Fruit fly (Drosophila melanogaster) whole organism, embryonic: ENCODE measurements around the gene CG13671.

Experiments used
- CG10209 ChIP-seq: fragments of 200-800 bp; sonication (Bioruptor generic); optimal IDR thresholded peaks from 3 replicates; lab custom pipeline; 2017; ENCODE audit warnings: missing biosample characterization, mild to moderate bottlenecking, missing genetic modification characterization, missing genetic modification reagents
- CG10321 ChIP-seq: fragments of 200-800 bp; sonication (Bioruptor generic); IDR thresholded peaks from 2 replicates; pipeline ENCODE4 v1.3.6; 2022; ENCODE audit warnings: missing biosample characterization, missing genetic modification characterization
- CG10565 ChIP-seq: fragments of 200-800 bp; sonication (Bioruptor generic); optimal IDR thresholded peaks from 3 replicates; lab custom pipeline; 2016; ENCODE audit warnings: missing biosample characterization, mild to moderate bottlenecking, missing genetic modification characterization
- CG11696 ChIP-seq: fragments of 200-800 bp; sonication (Bioruptor generic); IDR thresholded peaks from 2 replicates; pipeline ENCODE4 v1.3.6; 2022; ENCODE audit warnings: missing biosample characterization, missing genetic modification characterization
- CG12104 ChIP-seq: fragments of 200-800 bp; sonication (Bioruptor generic); optimal IDR thresholded peaks from 3 replicates; lab custom pipeline; 2016; ENCODE audit warnings: missing biosample characterization, missing genetic modification characterization
- CG12659 ChIP-seq: fragments of 200-800 bp; sonication (Bioruptor generic); optimal IDR thresholded peaks from 3 replicates; lab custom pipeline; 2017; ENCODE audit warnings: mild to moderate bottlenecking, missing biosample characterization, missing genetic modification reagents, missing genetic modification characterization
- CG13296 ChIP-seq: fragments of 200-800 bp; sonication (Bioruptor generic); optimal IDR thresholded peaks from 3 replicates; lab custom pipeline; 2018; ENCODE audit warnings: missing biosample characterization, mild to moderate bottlenecking, missing genetic modification characterization
- CG16779 ChIP-seq: fragments of 200-800 bp; sonication (Bioruptor generic); IDR thresholded peaks from 2 replicates; pipeline ENCODE4 v1.3.6; 2022; ENCODE audit warnings: missing biosample characterization, missing genetic modification characterization
- CG17359 ChIP-seq: fragments of 200-800 bp; sonication (Bioruptor generic); optimal IDR thresholded peaks from 3 replicates; lab custom pipeline; 2018; ENCODE audit warnings: missing biosample characterization, mild to moderate bottlenecking, missing genetic modification characterization, moderate library complexity
- CG17385 ChIP-seq: fragments of 200-800 bp; sonication (Bioruptor generic); optimal IDR thresholded peaks from 3 replicates; lab custom pipeline; 2018; ENCODE audit warnings: missing biosample characterization, mild to moderate bottlenecking, missing genetic modification characterization
- CG2712 ChIP-seq: fragments of 200-800 bp; optimal IDR thresholded peaks from 3 replicates; lab custom pipeline; 2019; ENCODE audit warnings: missing biosample characterization, mild to moderate bottlenecking, missing genetic modification characterization, moderate library complexity
- CG31224 ChIP-seq: fragments of 200-800 bp; sonication (Bioruptor generic); IDR thresholded peaks from 2 replicates; pipeline ENCODE4 v1.3.6; 2022; ENCODE audit warnings: missing biosample characterization, missing genetic modification characterization
- CG7786 ChIP-seq: fragments of 200-800 bp; sonication (Bioruptor generic); optimal IDR thresholded peaks from 2 replicates; lab custom pipeline; 2016; ENCODE audit warnings: missing biosample characterization, missing genetic modification characterization
- CG7987 ChIP-seq: fragments of 200-800 bp; sonication (Bioruptor generic); optimal IDR thresholded peaks from 2 replicates; lab custom pipeline; 2018; ENCODE audit warnings: missing biosample characterization, mild to moderate bottlenecking, missing genetic modification characterization, moderate library complexity
- CrebB ChIP-seq: fragments of 200-800 bp; sonication (Bioruptor generic); optimal IDR thresholded peaks from 3 replicates; lab custom pipeline; 2018; ENCODE audit warnings: missing biosample characterization, mild to moderate bottlenecking, missing genetic modification characterization
- Dbx ChIP-seq: fragments of 200-800 bp; sonication (Bioruptor generic); IDR thresholded peaks from 3 replicates; pipeline ENCODE4 v1.3.6; 2022; ENCODE audit warnings: missing biosample characterization, missing genetic modification characterization
- Ets97D ChIP-seq: fragments of 200-800 bp; sonication (Bioruptor generic); optimal IDR thresholded peaks from 3 replicates; lab custom pipeline; 2016; ENCODE audit warnings: missing biosample characterization, missing genetic modification characterization
- HmgD ChIP-seq: fragments of 200-800 bp; sonication (Bioruptor generic); optimal IDR thresholded peaks from 3 replicates; lab custom pipeline; 2016; ENCODE audit warnings: missing biosample characterization, missing genetic modification characterization
- Lhr ChIP-seq: fragments of 200-800 bp; sonication (Bioruptor generic); optimal IDR thresholded peaks from 3 replicates; lab custom pipeline; 2017; ENCODE audit warnings: mild to moderate bottlenecking, missing biosample characterization, missing genetic modification reagents, missing genetic modification characterization
- Mes4 ChIP-seq: fragments of 200-800 bp; sonication (Bioruptor generic); optimal IDR thresholded peaks from 2 replicates; lab custom pipeline; 2016; ENCODE audit warnings: missing biosample characterization, missing genetic modification characterization
- NC2β ChIP-seq: fragments of 200-800 bp; sonication (Bioruptor generic); optimal IDR thresholded peaks from 2 replicates; lab custom pipeline; 2016; ENCODE audit warnings: missing biosample characterization, missing genetic modification characterization
- NFAT ChIP-seq: fragments of 200-800 bp; sonication (Bioruptor generic); IDR thresholded peaks from 2 replicates; pipeline ENCODE4 v1.3.6; 2022; ENCODE audit warnings: missing biosample characterization, missing genetic modification characterization
- Optix ChIP-seq: fragments of 200-800 bp; sonication (Bioruptor generic); IDR thresholded peaks from 3 replicates; pipeline ENCODE4 v1.3.6; 2022; ENCODE audit warnings: missing biosample characterization, missing genetic modification characterization
- Sin3A ChIP-seq: fragments of >200 bp; optimal IDR thresholded peaks from 2 replicates; lab custom pipeline; 2018
- Spps ChIP-seq: fragments of 200-800 bp; sonication (Bioruptor generic); optimal IDR thresholded peaks from 2 replicates; lab custom pipeline; 2018; ENCODE audit warnings: missing biosample characterization, mild to moderate bottlenecking, missing genetic modification characterization
- Sry-β ChIP-seq: fragments of 200-800 bp; sonication (Bioruptor generic); optimal IDR thresholded peaks from 2 replicates; lab custom pipeline; 2018; ENCODE audit warnings: missing biosample characterization, mild to moderate bottlenecking, missing genetic modification characterization, moderate library complexity
- TFAM ChIP-seq: fragments of 200-800 bp; sonication (Bioruptor generic); optimal IDR thresholded peaks from 2 replicates; lab custom pipeline; 2017; ENCODE audit warnings: missing biosample characterization, missing genetic modification characterization, inconsistent platforms
- Taf1 ChIP-seq: fragments of 200-800 bp; sonication (Bioruptor generic); IDR thresholded peaks from 2 replicates; pipeline ENCODE4 v1.3.6; 2022; ENCODE audit warnings: missing biosample characterization, missing genetic modification characterization
- amos ChIP-seq: fragments of 200-800 bp; sonication (Bioruptor generic); IDR thresholded peaks from 2 replicates; pipeline ENCODE4 v1.3.6; 2022; ENCODE audit warnings: missing biosample characterization, missing genetic modification characterization; ENCODE audit not compliant: partially characterized antibody
- chn ChIP-seq: fragments of 200-800 bp; sonication (Bioruptor generic); optimal IDR thresholded peaks from 2 replicates; lab custom pipeline; 2016; ENCODE audit warnings: missing biosample characterization, missing genetic modification characterization
- corto ChIP-seq: fragments of 200-800 bp; sonication (Bioruptor generic); optimal IDR thresholded peaks from 2 replicates; lab custom pipeline; 2016; ENCODE audit warnings: missing biosample characterization, mild to moderate bottlenecking, missing genetic modification characterization, moderate library complexity
- crc ChIP-seq: fragments of 200-800 bp; sonication (Bioruptor generic); optimal IDR thresholded peaks from 2 replicates; lab custom pipeline; 2016; ENCODE audit warnings: missing biosample characterization, missing genetic modification characterization
- dimm ChIP-seq: fragments of 200-800 bp; sonication (Bioruptor generic); IDR thresholded peaks from 2 replicates; pipeline ENCODE4 v1.3.6; 2022; ENCODE audit warnings: missing biosample characterization, missing genetic modification characterization
- dmrt99B ChIP-seq: fragments of 200-800 bp; sonication (Bioruptor generic); optimal IDR thresholded peaks from 2 replicates; lab custom pipeline; 2018; ENCODE audit warnings: missing biosample characterization, mild to moderate bottlenecking, missing genetic modification characterization, moderate library complexity
- kay ChIP-seq: fragments of 200-800 bp; sonication (Bioruptor generic); optimal IDR thresholded peaks from 2 replicates; lab custom pipeline; 2016; ENCODE audit warnings: missing biosample characterization, missing genetic modification characterization
- lbe ChIP-seq: fragments of 200-800 bp; sonication (Bioruptor generic); optimal IDR thresholded peaks from 2 replicates; lab custom pipeline; 2016; ENCODE audit warnings: missing biosample characterization, mild to moderate bottlenecking, missing genetic modification characterization
- nmo ChIP-seq: fragments of 200-800 bp; sonication (Bioruptor generic); optimal IDR thresholded peaks from 2 replicates; lab custom pipeline; 2018; ENCODE audit warnings: missing biosample characterization, mild to moderate bottlenecking, missing genetic modification characterization, moderate library complexity
- pfk ChIP-seq: fragments of 200-800 bp; sonication (Bioruptor generic); optimal IDR thresholded peaks from 2 replicates; lab custom pipeline; 2018; ENCODE audit warnings: missing biosample characterization, mild to moderate bottlenecking, missing genetic modification characterization, moderate library complexity
- psq ChIP-seq: fragments of 200-800 bp; sonication (Bioruptor generic); optimal IDR thresholded peaks from 2 replicates; lab custom pipeline; 2017; ENCODE audit warnings: missing biosample characterization, missing genetic modification characterization
- run ChIP-seq: fragments of 200-800 bp; sonication (Bioruptor generic); optimal IDR thresholded peaks from 3 replicates; lab custom pipeline; 2018; ENCODE audit warnings: missing biosample characterization, mild to moderate bottlenecking, missing genetic modification characterization
- sc ChIP-seq, 3 experiments: fragments of >200 bp in 2 of 3; fragments of 200-800 bp in 1 of 3; sonication (Bioruptor generic) in 1 of 3; optimal IDR thresholded peaks; 2 replicates in 2 of 3; 3 replicates in 1 of 3; lab custom pipeline; 2017; ENCODE audit warnings: mild to moderate bottlenecking in 1 of 3, missing biosample characterization in 1 of 3, missing genetic modification characterization in 1 of 3, missing genetic modification reagents in 1 of 3
- sens ChIP-seq: fragments of 200-800 bp; sonication (Bioruptor generic); peaks from one replicate; lab custom pipeline; 2016; ENCODE audit warnings: missing biosample characterization, missing genetic modification characterization
- sens-2 ChIP-seq: fragments of 200-800 bp; sonication (Bioruptor generic); IDR thresholded peaks from 2 replicates; pipeline ENCODE4 v1.3.6; 2022; ENCODE audit warnings: missing biosample characterization, missing genetic modification characterization
- sna ChIP-seq: fragments of 200-800 bp; sonication (Bioruptor generic); IDR thresholded peaks from 2 replicates; pipeline ENCODE4 v1.3.6; 2022; ENCODE audit warnings: missing biosample characterization, missing genetic modification characterization; ENCODE audit not compliant: partially characterized antibody
- stwl ChIP-seq: fragments of 200-800 bp; sonication (Bioruptor generic); optimal IDR thresholded peaks from 3 replicates; lab custom pipeline; 2018; ENCODE audit warnings: missing biosample characterization, mild to moderate bottlenecking, missing genetic modification characterization, moderate library complexity
- ttk ChIP-seq: fragments of 200-800 bp; sonication (Bioruptor generic); IDR thresholded peaks from 2 replicates; pipeline ENCODE4 v2.1.2; 2022; ENCODE audit warnings: missing biosample characterization, missing genetic modification characterization
- tx ChIP-seq: fragments of 200-800 bp; sonication (Bioruptor generic); optimal IDR thresholded peaks from 2 replicates; lab custom pipeline; 2016; ENCODE audit warnings: missing biosample characterization, missing genetic modification characterization
- usp ChIP-seq: fragments of >200 bp; optimal IDR thresholded peaks from 2 replicates; lab custom pipeline; 2017; ENCODE audit warnings: missing biosample characterization, missing genetic modification characterization
- vfl ChIP-seq: fragments of 200-800 bp; sonication (Bioruptor generic); optimal IDR thresholded peaks from 2 replicates; lab custom pipeline; 2016; ENCODE audit warnings: missing biosample characterization, missing genetic modification characterization

Gene CG13671

DNA sequence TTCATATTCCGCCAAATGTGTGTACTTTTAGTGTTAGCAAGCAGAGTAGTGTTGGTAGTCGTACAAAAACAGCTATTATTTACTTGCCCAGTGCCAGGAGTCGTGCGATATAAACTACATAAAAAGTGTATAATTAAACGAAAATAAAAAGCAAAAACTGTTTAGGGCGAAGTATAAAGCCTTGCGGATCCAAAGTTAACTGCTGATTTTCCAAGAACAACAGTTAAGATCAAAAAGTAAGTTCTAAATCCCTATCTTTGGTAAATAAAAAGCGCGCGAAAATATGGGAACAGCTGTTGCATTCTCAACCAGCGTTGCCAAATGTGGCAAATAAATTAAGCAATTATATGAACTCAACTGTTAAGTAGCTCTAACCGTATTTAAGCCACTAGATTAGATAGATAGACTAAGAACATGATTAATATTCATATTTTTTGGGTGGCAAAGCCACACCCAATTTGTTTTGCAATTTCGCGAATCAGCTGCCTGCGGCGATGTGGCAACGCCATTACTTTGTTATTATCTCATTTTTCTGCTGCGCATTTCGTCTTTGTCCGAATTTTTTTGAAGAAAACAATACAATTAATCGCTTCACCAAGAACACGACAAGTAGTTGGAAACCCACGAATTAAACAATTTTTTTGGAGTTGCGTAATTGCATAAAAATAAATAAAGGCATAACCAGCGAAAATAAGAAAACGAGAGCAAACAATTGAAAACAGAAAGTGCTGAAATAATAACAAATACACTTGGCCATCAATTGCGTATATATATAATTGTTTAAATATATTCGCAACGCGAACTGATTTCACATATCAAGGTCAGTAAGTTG lies 40.6 kb downstream of the CG13671 start, which contains the start of the genes Prim1 and CG7083 (continued):
- TF ChIP-seq TFAM (GFP tag; lab: Kevin White, UChicago) (no peak), CG17359 (tag; lab: Kevin White, UChicago) (peak; percentile 26), NFAT (GFP tag; lab: Robert Waterston, UW) (no peak), kay (GFP tag; lab: Kevin White, UChicago) (no peak), pfk (no peak), HmgD (GFP tag; lab: Kevin White, UChicago) (peak; percentile 26), sens (GFP tag; lab: Kevin White, UChicago) (peak; percentile 93), usp (GFP tag; lab: Kevin White, UChicago) (no peak), chn (GFP tag; lab: Kevin White, UChicago) (peak; percentile 81), Taf1 (GFP tag; lab: Robert Waterston, UW) (no peak), dmrt99B (no peak), corto (GFP tag; lab: Kevin White, UChicago) (no peak), CG7987 (GFP tag; lab: Kevin White, UChicago) (no peak), sna (GFP tag; lab: Robert Waterston, UW) (no peak), Sry-β (GFP tag; lab: Kevin White, UChicago) (no peak), CG7786 (GFP tag; lab: Kevin White, UChicago) (peak; percentile 57), Spps (tag; lab: Kevin White, UChicago) (no peak), tx (GFP tag; lab: Kevin White, UChicago) (peak; percentile 66), Sin3A (lab: Kevin White, UChicago) (peak; percentile 78), CG31224 (peak; percentile 18; the same call in 1 of the 2 replicates), CG12104 (peak; percentile 3), CrebB (no peak), stwl (tag; lab: Kevin White, UChicago) (peak; percentile 65), amos (GFP tag; lab: Robert Waterston, UW) (peak; percentile 13; the same call in 1 of the 2 replicates), sens-2 (GFP tag; lab: Robert Waterston, UW) (0 out of 2 replicates have a peak, but pooled peaks have one; percentile 20), CG2712 (tag; lab: Kevin White, UChicago) (peak; percentile 55), CG11696 (GFP tag; lab: Robert Waterston, UW) (no peak), CG16779 (GFP tag; lab: Robert Waterston, UW) (no peak), crc (peak; percentile 35), CG10321 (GFP tag; lab: Robert Waterston, UW) (no peak), vfl (peak; percentile 41), CG12659 (GFP tag; lab: Kevin White, UChicago) (peak; percentile 47), CG13296 (GFP tag; lab: Kevin White, UChicago) (peak; percentile 53), CG17385 (GFP tag; lab: Kevin White, UChicago) (peak; percentile 60), dimm (GFP tag; lab: Robert Waterston, UW) (no peak), Ets97D (GFP tag; lab: Kevin White, UChicago) (peak; percentile 33), CG10209 (peak; percentile 62), ttk (0 out of 2 replicates have a peak, but pooled peaks have one; percentile 19), nmo (GFP tag; lab: Kevin White, UChicago) (peak; percentile 55), Lhr (peak; percentile 26), CG10565 (GFP tag; lab: Kevin White, UChicago) (no peak), psq (GFP tag; lab: Kevin White, UChicago) (peak; percentile 14), Dbx (GFP tag; lab: Robert Waterston, UW) (0 out of 3 replicates have a peak, but pooled peaks have one; percentile 43), run (tag; lab: Kevin White, UChicago) (no peak), NC2β (GFP tag; lab: Kevin White, UChicago) (peak; percentile 46), sc (optimal IDR thresholded peaks at IDR 0.05; lab: Kevin White, UChicago) (no peak), sc (GFP tag; optimal IDR thresholded peaks at IDR 0.05; lab: Kevin White, UChicago) (peak; percentile 48), Mes4 (GFP tag; lab: Kevin White, UChicago) (peak; percentile 54), lbe (GFP tag; lab: Kevin White, UChicago) (peak; percentile 46), Optix (GFP tag; lab: Robert Waterston, UW) (no peak)
